Worm (Caenorhabditis elegans) whole organism, early embryonic: Measurements from ENCODE around the gene fbxa-164.

Experiments used
- B0310.2 ChIP-seq: sonication (generic microtip); optimal IDR thresholded peaks from 2 replicates; lab custom pipeline; 2016; ENCODE audit warnings: mild to moderate bottlenecking, missing genetic modification characterization, missing compliant biosample characterization
- F13C5.2 ChIP-seq: sonication (generic microtip); optimal IDR thresholded peaks from 2 replicates; lab custom pipeline; 2017; ENCODE audit warnings: mild to moderate bottlenecking, missing genetic modification characterization, inconsistent platforms, missing compliant biosample characterization
- aly-1 ChIP-seq: sonication (generic microtip); optimal IDR thresholded peaks from 2 replicates; lab custom pipeline; 2016; ENCODE audit warnings: missing genetic modification characterization, missing compliant biosample characterization
- ama-1 ChIP-seq: fragments of 150-350 bp; optimal IDR thresholded peaks from 2 replicates; lab custom pipeline; 2014
- ceh-13 ChIP-seq: fragments of 200-800 bp; sonication (Bioruptor generic); optimal IDR thresholded peaks from 2 replicates; lab custom pipeline; 2018; ENCODE audit warnings: mild to moderate bottlenecking, missing genetic modification characterization, missing compliant biosample characterization
- ceh-36 ChIP-seq: sonication (generic microtip); optimal IDR thresholded peaks from 2 replicates; lab custom pipeline; 2016; ENCODE audit warnings: missing genetic modification characterization, inconsistent platforms, missing compliant biosample characterization
- ets-7 ChIP-seq: sonication (generic microtip); optimal IDR thresholded peaks from 2 replicates; lab custom pipeline; 2016; ENCODE audit warnings: missing genotype, missing genetic modification characterization, missing compliant biosample characterization
- flt-1 ChIP-seq: fragments of 200-800 bp; sonication (Bioruptor generic); IDR thresholded peaks from 2 replicates; pipeline ENCODE4 v1.3.6; 2022; ENCODE audit warnings: missing genetic modification characterization, missing compliant biosample characterization
- hmbx-1 ChIP-seq: sonication (generic microtip); optimal IDR thresholded peaks from 2 replicates; lab custom pipeline; 2016; ENCODE audit warnings: mild to moderate bottlenecking, missing genetic modification characterization, missing compliant biosample characterization
- hmg-4 ChIP-seq: fragments of 200-800 bp; sonication (Bioruptor generic); optimal IDR thresholded peaks from 2 replicates; lab custom pipeline; 2018; ENCODE audit warnings: mild to moderate bottlenecking, missing genetic modification characterization, missing compliant biosample characterization
- hnd-1 ChIP-seq: sonication (generic microtip); optimal IDR thresholded peaks from 2 replicates; lab custom pipeline; 2016; ENCODE audit warnings: missing genetic modification characterization, missing compliant biosample characterization
- pes-1 ChIP-seq: fragments of 200-800 bp; sonication (Bioruptor generic); IDR thresholded peaks from 2 replicates; pipeline ENCODE4 v1.3.6; 2022; ENCODE audit warnings: missing genetic modification reagents, missing genetic modification characterization, missing compliant biosample characterization
- scrt-1 ChIP-seq: fragments of 200-800 bp; sonication (Bioruptor generic); IDR thresholded peaks from 2 replicates; pipeline ENCODE4 v1.3.6; 2022; ENCODE audit warnings: missing genetic modification characterization, missing compliant biosample characterization
- sea-1 ChIP-seq: fragments of 200-800 bp; sonication (Bioruptor generic); conservative IDR thresholded peaks from 2 replicates; pipeline ENCODE4 v1.3.6; 2022; ENCODE audit warnings: missing genetic modification characterization, missing compliant biosample characterization
- tbx-11 ChIP-seq: fragments of 200-800 bp; sonication (Bioruptor generic); IDR thresholded peaks from 2 replicates; pipeline ENCODE4 v1.3.6; 2022; ENCODE audit warnings: missing genetic modification characterization, missing compliant biosample characterization
- tbx-37 ChIP-seq: fragments of 200-800 bp; sonication (Bioruptor generic); conservative IDR thresholded peaks from 2 replicates; pipeline ENCODE4 v1.3.6; 2022; ENCODE audit warnings: missing genetic modification reagents, missing genetic modification characterization, missing compliant biosample characterization
- tra-4 ChIP-seq: sonication (generic microtip); optimal IDR thresholded peaks from 2 replicates; lab custom pipeline; 2017; ENCODE audit warnings: missing genetic modification characterization, missing compliant biosample characterization

The fbxa-164 gene

DNA sequence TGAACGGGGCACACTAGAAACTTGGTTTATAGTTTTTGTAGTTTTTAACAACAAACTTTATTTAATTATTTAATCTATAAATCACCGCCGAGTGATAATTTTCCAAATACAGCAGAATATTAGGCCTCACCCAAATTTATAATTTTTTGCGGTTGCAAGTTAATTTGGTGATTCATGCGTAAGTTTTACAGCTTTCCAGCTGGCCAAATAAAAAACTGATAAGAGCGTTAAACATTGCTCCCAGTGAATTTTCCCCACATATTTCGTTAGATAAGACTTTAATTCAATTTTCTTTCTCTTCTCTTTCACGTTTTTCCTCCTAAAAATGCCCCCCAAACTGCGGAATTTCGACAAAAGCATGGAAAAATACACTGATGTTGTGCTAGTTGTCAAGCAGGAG is 12.4 kb downstream of the fbxa-164 start, which contains the start of gene bath-47:
TSS of gene bath-47 (plus strand) at position 305 of the 400 bp plus-strand sequence.
- TF ChIP-seq tbx-11 (no peak), ceh-36 (tag; lab: Kevin White, UChicago) (no peak), pes-1 (GFP tag; lab: Robert Waterston, UW) (no peak), tbx-37 (GFP tag; lab: Robert Waterston, UW) (no peak), F13C5.2 (no peak), aly-1 (no peak), sea-1 (GFP tag; lab: Robert Waterston, UW) (no peak), hmbx-1 (tag; lab: Kevin White, UChicago) (no peak), hmg-4 (GFP tag; lab: Kevin White, UChicago) (no peak), flt-1 (GFP tag; lab: Robert Waterston, UW) (no peak), ama-1 (lab: Kevin White, UChicago) (no peak), hnd-1 (tag; lab: Kevin White, UChicago) (no peak), scrt-1 (GFP tag; lab: Robert Waterston, UW) (no peak)

DNA sequence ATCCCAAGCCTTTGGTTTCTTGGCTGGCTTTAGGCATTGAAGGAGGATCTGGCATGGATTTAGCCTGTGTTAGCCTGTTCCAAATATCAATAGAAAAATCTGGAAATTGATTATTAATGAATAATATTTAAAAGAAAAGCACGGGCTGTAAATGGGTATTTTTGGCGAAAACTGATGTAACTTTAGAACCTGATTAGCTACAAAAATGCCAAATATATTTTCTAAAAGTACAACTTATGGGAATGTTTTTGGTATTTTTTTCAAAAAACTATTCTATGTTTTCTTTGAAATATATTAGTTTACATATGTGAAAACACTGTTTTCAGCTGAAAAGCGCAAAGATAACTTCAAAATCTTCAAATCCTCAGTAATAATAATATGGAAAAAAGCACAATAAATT is 13.2 kb downstream of the fbxa-164 start, which contains the start of gene bath-26:
TSS of gene bath-26 (minus strand) at position 101 of the 400 bp plus-strand sequence.
- no peak for TF ChIP-seq tra-4

DNA sequence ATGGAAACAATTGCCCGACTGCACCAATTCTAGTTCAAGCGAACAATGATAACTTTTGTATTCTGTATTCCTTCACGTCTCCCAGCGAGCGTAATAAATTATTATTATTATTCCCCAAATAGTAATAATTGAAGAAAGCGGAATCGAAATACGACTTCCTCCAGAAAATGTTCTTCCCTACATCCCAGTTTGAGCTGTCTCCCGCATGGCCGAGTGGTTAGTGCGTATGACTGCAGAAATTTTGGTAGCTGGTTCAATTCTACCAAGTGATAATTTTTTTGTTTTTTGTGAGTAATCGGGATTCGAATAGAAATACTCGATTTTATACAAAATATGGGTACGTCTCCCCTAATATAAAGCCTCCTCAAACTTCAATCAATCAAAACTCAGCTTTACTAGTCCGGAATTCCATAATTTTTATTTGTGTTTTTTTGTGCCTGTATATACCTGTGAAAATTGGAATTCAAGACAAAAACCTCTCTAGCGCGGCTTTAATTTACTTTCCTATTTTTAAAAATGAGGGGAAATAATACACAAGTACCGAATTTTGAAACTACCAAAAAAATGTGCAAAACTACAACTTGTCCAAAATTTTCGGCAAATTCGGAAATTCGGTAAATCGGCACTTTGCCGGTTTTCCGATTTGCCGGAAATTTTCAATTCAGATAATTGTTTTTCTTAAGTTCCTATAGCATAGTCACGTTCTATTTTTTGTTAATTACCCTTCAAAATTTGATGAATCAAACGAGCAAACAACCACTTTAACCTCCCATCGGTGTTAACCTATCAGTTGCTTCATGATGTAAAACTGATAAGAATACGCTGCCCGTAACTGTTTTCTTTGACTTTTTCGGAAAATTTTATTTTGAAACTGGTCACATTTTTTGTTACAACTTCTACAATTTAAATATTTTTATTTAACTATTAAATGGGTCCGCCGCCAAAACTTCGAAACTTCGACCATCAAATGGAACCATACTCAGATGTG is 16.5 kb downstream of the fbxa-164 start, which contains the start of gene bath-46:
TSS of gene bath-46 (plus strand) at position 806 of the 988 bp plus-strand sequence.
- no peak for TF ChIP-seq hmg-4 (GFP tag; lab: Kevin White, UChicago)
- TF ChIP-seq sea-1 (GFP tag; lab: Robert Waterston, UW) = no peak

DNA sequence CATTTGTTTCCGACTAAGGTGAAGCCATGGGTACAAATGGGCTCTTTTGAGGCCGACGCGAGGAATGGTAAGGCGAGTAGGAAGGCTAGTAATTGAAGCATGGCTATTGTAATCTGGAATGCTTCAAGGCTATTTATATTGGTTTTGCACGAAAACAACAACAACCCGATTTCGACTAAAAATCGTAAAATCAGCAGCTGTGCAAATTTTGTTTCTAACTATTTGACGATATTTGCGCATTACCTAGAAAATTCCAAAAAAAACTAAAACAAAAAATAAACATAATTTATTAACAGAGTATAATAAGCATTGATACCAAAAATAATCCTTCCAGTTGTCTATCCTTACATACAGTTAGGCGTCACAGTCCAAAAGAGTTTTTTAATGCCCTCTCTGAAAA is 18.7 kb downstream of the fbxa-164 start, which contains the start of gene clec-20:
TSS of gene clec-20 (minus strand) at position 101 of the 400 bp plus-strand sequence.
- TF ChIP-seq tra-4 (no peak), tbx-37 (GFP tag; lab: Robert Waterston, UW) (no peak), F13C5.2 (no peak), sea-1 (GFP tag; lab: Robert Waterston, UW) (no peak)

DNA sequence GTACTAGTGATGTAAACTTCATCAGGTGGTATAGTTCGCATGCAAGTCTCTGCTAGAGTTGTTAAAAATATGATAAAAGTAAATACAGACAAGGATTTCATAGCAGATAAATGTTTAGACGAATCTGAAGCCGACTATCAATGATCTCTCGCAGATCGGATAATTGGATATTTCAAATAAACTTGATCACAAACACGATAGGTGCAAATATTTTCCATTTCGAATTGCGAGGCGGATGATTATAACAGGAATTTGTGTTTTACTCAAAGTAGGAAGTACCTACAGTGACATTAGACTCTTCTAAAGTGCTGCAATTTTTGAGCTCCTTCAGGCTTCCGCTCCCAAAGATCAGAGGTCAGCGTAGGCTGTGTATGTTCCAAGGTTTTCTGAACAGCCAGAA is 24.0 kb downstream of the fbxa-164 start, which contains the start of gene T07H3.7:
TSS of gene T07H3.7 (minus strand) at position 101 of the 400 bp plus-strand sequence.
- TF ChIP-seq pes-1 (GFP tag; lab: Robert Waterston, UW) (no peak), ceh-36 (tag; lab: Kevin White, UChicago) (no peak), B0310.2 (no peak), F13C5.2 (no peak), flt-1 (GFP tag; lab: Robert Waterston, UW) (no peak), tbx-37 (GFP tag; lab: Robert Waterston, UW) (no peak), hmbx-1 (tag; lab: Kevin White, UChicago) (no peak), aly-1 (no peak), scrt-1 (GFP tag; lab: Robert Waterston, UW) (no peak), sea-1 (GFP tag; lab: Robert Waterston, UW) (no peak), hnd-1 (tag; lab: Kevin White, UChicago) (no peak), tbx-11 (no peak), hmg-4 (GFP tag; lab: Kevin White, UChicago) (no peak), ceh-13 (GFP tag; lab: Kevin White, UChicago) (no peak), ama-1 (lab: Kevin White, UChicago) (no peak), tra-4 (no peak), ets-7 (tag; lab: Kevin White, UChicago) (no peak)

DNA sequence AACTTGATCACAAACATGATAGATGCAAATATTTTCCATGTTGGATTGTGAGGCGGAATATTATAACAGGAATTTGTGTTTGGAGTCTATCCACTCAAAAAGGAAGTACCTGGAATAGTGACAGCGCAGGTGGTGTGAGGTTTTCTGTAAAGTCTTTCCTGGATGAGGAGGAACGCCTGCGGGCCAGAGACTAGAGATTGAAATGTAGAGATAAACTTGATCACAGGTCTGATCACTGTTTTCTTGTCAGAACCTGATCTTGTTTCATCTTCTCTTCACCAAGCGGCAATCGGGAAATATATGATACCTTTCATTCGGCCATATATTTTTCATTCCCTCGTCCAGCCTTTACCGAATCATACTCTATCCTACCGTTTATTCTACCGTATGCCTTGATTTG is 27.6 kb downstream of the fbxa-164 start, which contains the start of gene T07H3.8:
TSS of gene T07H3.8 (plus strand) at position 301 of the 400 bp plus-strand sequence.
- TF ChIP-seq hnd-1 (tag; lab: Kevin White, UChicago) (no peak), aly-1 (no peak), scrt-1 (GFP tag; lab: Robert Waterston, UW) (no peak)

DNA sequence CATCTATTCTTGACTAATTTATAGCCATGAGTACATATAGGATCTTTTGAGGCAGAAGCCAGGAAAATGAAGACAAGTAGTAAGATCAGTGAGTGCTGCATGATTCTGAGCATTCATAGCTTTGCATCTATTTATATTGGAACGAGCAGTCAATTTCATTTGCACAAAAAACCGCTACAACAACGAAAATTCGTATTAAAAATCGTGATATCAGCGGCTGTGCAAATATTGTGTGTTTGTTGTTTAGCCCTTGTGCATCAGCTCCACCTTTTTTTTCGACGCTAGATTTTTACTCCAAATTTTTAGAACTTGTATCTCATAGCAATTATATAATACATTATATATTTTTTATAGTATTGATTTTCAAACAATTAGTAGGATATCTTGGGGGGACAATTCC is 29.7 kb downstream of the fbxa-164 start, which contains the start of gene clec-21:
TSS of gene clec-21 (minus strand) at position 101 of the 400 bp plus-strand sequence.
- TF ChIP-seq ama-1 (lab: Kevin White, UChicago) = no peak
- no peak for TF ChIP-seq hmbx-1 (tag; lab: Kevin White, UChicago)
- no peak for TF ChIP-seq ceh-36 (tag; lab: Kevin White, UChicago)
- TF ChIP-seq tbx-37 (GFP tag; lab: Robert Waterston, UW) = no peak
- TF ChIP-seq B0310.2 = no peak

DNA sequence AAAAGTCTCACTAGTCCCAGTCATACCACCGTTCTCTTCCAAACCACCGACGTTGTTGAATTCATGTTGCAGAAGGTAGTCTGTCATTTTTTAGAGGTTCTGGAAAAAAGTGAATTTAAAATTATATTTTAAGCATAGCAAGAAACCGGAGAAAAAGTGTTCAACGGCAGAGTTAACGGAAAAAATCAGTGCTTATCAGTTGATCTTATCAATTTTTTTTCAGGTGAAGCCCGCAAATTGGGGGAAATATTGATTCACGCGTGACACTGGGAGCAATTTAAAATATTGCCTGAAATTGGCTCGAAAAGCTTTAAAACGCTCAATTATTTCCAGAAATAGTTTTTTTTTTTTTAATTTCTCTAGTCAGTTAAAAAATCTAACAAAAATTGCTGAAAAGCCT is 34.0 kb downstream of the fbxa-164 start, which contains the start of gene math-38:
TSS of gene math-38 (minus strand) at position 101 of the 400 bp plus-strand sequence.
- TF ChIP-seq ama-1 (lab: Kevin White, UChicago) = no peak
- TF ChIP-seq scrt-1 (GFP tag; lab: Robert Waterston, UW) = no peak
- TF ChIP-seq ets-7 (tag; lab: Kevin White, UChicago) = no peak
- no peak for TF ChIP-seq flt-1 (GFP tag; lab: Robert Waterston, UW)
- TF ChIP-seq tra-4 = no peak
